Fruit fly (Drosophila melanogaster): ENCODE data around the gene Qsox3.
A peak's percentile ranks its signal among the peaks of the same experiment; 100 is the strongest.

The Qsox3 gene

dm6 chr3R:21898758-21899157 is 12.9 kb upstream of the Qsox3 start:
- TF ChIP-seq Dif (GFP tag; optimal IDR thresholded peaks at IDR 0.05; ENCODE audit: partially characterized antibody) = no peak
- TF ChIP-seq Rel (GFP tag; optimal IDR thresholded peaks at IDR 0.05) = no peak
- peak; percentile 89 for TF ChIP-seq Rel (tag; optimal IDR thresholded peaks at IDR 0.05)

dm6 chr3R:21899170-21899575 is 12.4 kb upstream of the Qsox3 start:
- no peak for TF ChIP-seq jim (GFP tag; optimal IDR thresholded peaks at IDR 0.05)
- TF ChIP-seq br (GFP tag; optimal IDR thresholded peaks at IDR 0.05) = peak; percentile 15
- peak; percentile 45 for TF ChIP-seq dmrt93B (GFP tag; optimal IDR thresholded peaks at IDR 0.05)
- TF ChIP-seq OdsH (GFP tag; optimal IDR thresholded peaks at IDR 0.05) = peak; percentile 35
- peak; percentile 15 for TF ChIP-seq psq (GFP tag; optimal IDR thresholded peaks at IDR 0.05)
- TF ChIP-seq sv (GFP tag; optimal IDR thresholded peaks at IDR 0.05) = no peak
- TF ChIP-seq woc (GFP tag; optimal IDR thresholded peaks at IDR 0.05) = peak; percentile 19
- peak; percentile 28 for TF ChIP-seq h (GFP tag; optimal IDR thresholded peaks at IDR 0.05)
- no peak for TF ChIP-seq N (GFP tag; optimal IDR thresholded peaks at IDR 0.05)
- TF ChIP-seq CrebA (GFP tag; optimal IDR thresholded peaks at IDR 0.05; ENCODE audit: borderline replicate concordance) = no peak
- peak; percentile 2 for TF ChIP-seq CG9705 (GFP tag; optimal IDR thresholded peaks at IDR 0.05)
- peak; percentile 21 for TF ChIP-seq ey (GFP tag; optimal IDR thresholded peaks at IDR 0.05)
- TF ChIP-seq Dif (GFP tag; optimal IDR thresholded peaks at IDR 0.05; ENCODE audit: partially characterized antibody) = no peak
- peak; percentile 41 for TF ChIP-seq Sp1 (GFP tag; optimal IDR thresholded peaks at IDR 0.05)
- peak; percentile 69 for TF ChIP-seq fru (GFP tag; optimal IDR thresholded peaks at IDR 0.05)
- peak in 1 of 2 experiments; percentile 59 for TF ChIP-seq foxo (GFP tag; optimal IDR thresholded peaks at IDR 0.05)
- TF ChIP-seq CG32264 (GFP tag; optimal IDR thresholded peaks at IDR 0.05) = no peak
- TF ChIP-seq Hr83 (GFP tag; optimal IDR thresholded peaks at IDR 0.05; ENCODE audit: poor library complexity, severe bottlenecking) = no peak
- peak; percentile 77 for TF ChIP-seq Dfd (GFP tag; optimal IDR thresholded peaks at IDR 0.05)
- TF ChIP-seq HLH106 (tag; optimal IDR thresholded peaks at IDR 0.05) = peak; percentile 71
- no peak for TF ChIP-seq rgr (GFP tag; optimal IDR thresholded peaks at IDR 0.05)

- TF ChIP-seq psq (GFP tag; optimal IDR thresholded peaks at IDR 0.05) (peak; percentile 16), N (GFP tag; optimal IDR thresholded peaks at IDR 0.05) (no peak), woc (GFP tag; optimal IDR thresholded peaks at IDR 0.05) (no peak), Mio (GFP tag; optimal IDR thresholded peaks at IDR 0.05) (no peak), Myc (optimal IDR thresholded peaks at IDR 0.05) (no peak), HLH106 (tag; optimal IDR thresholded peaks at IDR 0.05) (peak; percentile 36), dl (GFP tag; optimal IDR thresholded peaks at IDR 0.05; ENCODE audit: insufficient read depth in 1 of 2, partially characterized antibody in 2 of 2) (no peak), sage (GFP tag; optimal IDR thresholded peaks at IDR 0.05) (no peak), Vsx2 (GFP tag; optimal IDR thresholded peaks at IDR 0.05; ENCODE audit: partially characterized antibody) (no peak), Dif (GFP tag; optimal IDR thresholded peaks at IDR 0.05; ENCODE audit: partially characterized antibody) (no peak), dmrt93B (GFP tag; optimal IDR thresholded peaks at IDR 0.05) (peak; percentile 13), dsf (GFP tag; optimal IDR thresholded peaks at IDR 0.05; ENCODE audit: borderline replicate concordance) (no peak), foxo (GFP tag; optimal IDR thresholded peaks at IDR 0.05) (no peak), CrebA (GFP tag; optimal IDR thresholded peaks at IDR 0.05; ENCODE audit: borderline replicate concordance) (no peak), lola (GFP tag; optimal IDR thresholded peaks at IDR 0.05) (no peak), fru (GFP tag; optimal IDR thresholded peaks at IDR 0.05) (peak; percentile 31), Hr78 (GFP tag; optimal IDR thresholded peaks at IDR 0.05) (no peak), Sp1 (GFP tag; optimal IDR thresholded peaks at IDR 0.05) (no peak), Jra (GFP tag; optimal IDR thresholded peaks at IDR 0.05) (no peak), usp (GFP tag; optimal IDR thresholded peaks at IDR 0.05) (no peak), Abd-B (GFP tag; optimal IDR thresholded peaks at IDR 0.05) (no peak), tai (GFP tag; optimal IDR thresholded peaks at IDR 0.05) (no peak)
Observed at dm6 chr3R:21904345-21904744, 7.3 kb upstream of the Qsox3 start.

dm6 chr3R:21905615-21906014 is 6.0 kb upstream of the Qsox3 start:
- TF ChIP-seq HLH106 (tag; optimal IDR thresholded peaks at IDR 0.05) (peak; percentile 78), dmrt93B (GFP tag; optimal IDR thresholded peaks at IDR 0.05) (peak; percentile 57), Dif (GFP tag; optimal IDR thresholded peaks at IDR 0.05; ENCODE audit: partially characterized antibody) (no peak), Dfd (GFP tag; optimal IDR thresholded peaks at IDR 0.05) (no peak), Sp1 (GFP tag; optimal IDR thresholded peaks at IDR 0.05) (peak; percentile 79), br (GFP tag; optimal IDR thresholded peaks at IDR 0.05) (peak; percentile 27), CG9705 (GFP tag; optimal IDR thresholded peaks at IDR 0.05) (peak; percentile 32), Mio (GFP tag; optimal IDR thresholded peaks at IDR 0.05) (no peak), Hr83 (GFP tag; optimal IDR thresholded peaks at IDR 0.05; ENCODE audit: poor library complexity, severe bottlenecking) (no peak), ey (GFP tag; optimal IDR thresholded peaks at IDR 0.05) (peak; percentile 62), fru (GFP tag; optimal IDR thresholded peaks at IDR 0.05) (peak; percentile 67), foxo (GFP tag; optimal IDR thresholded peaks at IDR 0.05) (peak in 1 of 2 experiments; percentile 69), brk (GFP tag; optimal IDR thresholded peaks at IDR 0.05) (peak; percentile 67), CG32264 (GFP tag; optimal IDR thresholded peaks at IDR 0.05) (no peak), usp (GFP tag; optimal IDR thresholded peaks at IDR 0.05) (no peak), rgr (GFP tag; optimal IDR thresholded peaks at IDR 0.05) (peak; percentile 68), Myc (optimal IDR thresholded peaks at IDR 0.05) (no peak), N (GFP tag; optimal IDR thresholded peaks at IDR 0.05) (no peak), pan (optimal IDR thresholded peaks at IDR 0.05) (no peak), Hr78 (GFP tag; optimal IDR thresholded peaks at IDR 0.05) (no peak), tai (GFP tag; optimal IDR thresholded peaks at IDR 0.05) (no peak), Hnf4 (GFP tag; optimal IDR thresholded peaks at IDR 0.05) (peak; percentile 49), h (GFP tag; optimal IDR thresholded peaks at IDR 0.05) (peak; percentile 79), psq (GFP tag; optimal IDR thresholded peaks at IDR 0.05) (peak; percentile 66), jim (GFP tag; optimal IDR thresholded peaks at IDR 0.05) (no peak), Jra (GFP tag; optimal IDR thresholded peaks at IDR 0.05) (no peak), woc (GFP tag; optimal IDR thresholded peaks at IDR 0.05) (peak; percentile 49), sage (GFP tag; optimal IDR thresholded peaks at IDR 0.05) (peak; percentile 29), CrebA (GFP tag; optimal IDR thresholded peaks at IDR 0.05; ENCODE audit: borderline replicate concordance) (no peak), OdsH (GFP tag; optimal IDR thresholded peaks at IDR 0.05) (peak; percentile 78)
